Fruit fly (Drosophila melanogaster): ENCODE measurements around the gene CG10185.
A peak's percentile ranks its signal among the peaks of the same experiment; 100 is the strongest.

DNA sequence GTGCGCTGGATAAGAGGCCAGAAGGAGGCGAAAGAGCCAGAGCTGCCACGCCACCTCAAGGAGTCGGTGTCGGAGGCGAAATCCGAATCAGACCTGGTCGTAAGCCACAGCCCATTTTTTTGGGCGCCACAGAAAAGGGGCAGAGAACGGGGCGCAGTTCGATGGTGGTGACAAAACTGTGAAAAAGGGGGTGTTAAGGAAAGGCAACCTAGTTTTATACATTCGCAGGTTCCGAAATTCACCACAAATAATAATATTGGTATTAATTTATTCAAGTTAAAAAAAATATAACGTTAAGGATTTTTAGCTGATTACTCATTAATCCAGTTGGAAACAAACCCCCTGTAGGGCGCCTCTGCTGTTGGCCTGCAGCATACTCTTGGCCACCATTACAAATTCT lies 43.8 kb downstream of the CG10185 start:
- TF ChIP-seq acj6 (GFP tag; optimal IDR thresholded peaks at IDR 0.05) (peak; percentile 9), Gug (GFP tag; IDR thresholded peaks at IDR 0.05) (no peak), Lpt (GFP tag; optimal IDR thresholded peaks at IDR 0.05) (no peak)

Data from whole organism, prepupa.